Worm (Caenorhabditis elegans): Measurements from ENCODE around the gene ttr-20.
A peak's percentile ranks its signal among the peaks of the same experiment; 100 is the strongest.

Gene ttr-20

DNA sequence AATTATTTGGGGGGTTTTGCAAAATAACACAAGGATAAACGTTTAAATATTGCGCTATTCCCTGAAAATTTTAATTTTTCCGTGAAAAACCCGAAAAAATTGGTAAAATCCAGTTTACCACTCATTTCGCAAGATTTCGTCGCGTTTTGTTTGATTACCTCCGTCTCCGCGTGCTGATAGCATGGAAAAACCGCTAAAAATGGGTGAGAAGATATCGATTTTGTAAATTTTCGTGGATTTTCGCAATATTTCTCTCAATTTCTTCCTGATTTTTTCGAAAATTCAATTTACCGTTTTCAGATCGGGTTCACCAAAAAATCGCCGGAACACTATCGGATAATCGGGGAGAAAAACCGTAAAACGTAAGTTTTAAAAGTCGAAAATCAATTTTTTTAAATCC lies 1.2 kb downstream of the ttr-20 start, which contains the start of gene ama-1:
ama-1 (plus strand) TSS at position 301 of the 400 bp plus-strand sequence.
- TF ChIP-seq egl-44 (GFP tag; IDR thresholded peaks at IDR 0.05) (no peak), gei-17 (GFP tag; optimal IDR thresholded peaks at IDR 0.05) (no peak), cebp-1 (GFP tag; IDR thresholded peaks at IDR 0.05) (no peak), cebp-1 (tag; optimal IDR thresholded peaks at IDR 0.05) (peak; percentile 72), lsl-1 (GFP tag; optimal IDR thresholded peaks at IDR 0.05) (peak; percentile 2), nfya-2 (GFP tag; IDR thresholded peaks at IDR 0.05) (no peak)

DNA sequence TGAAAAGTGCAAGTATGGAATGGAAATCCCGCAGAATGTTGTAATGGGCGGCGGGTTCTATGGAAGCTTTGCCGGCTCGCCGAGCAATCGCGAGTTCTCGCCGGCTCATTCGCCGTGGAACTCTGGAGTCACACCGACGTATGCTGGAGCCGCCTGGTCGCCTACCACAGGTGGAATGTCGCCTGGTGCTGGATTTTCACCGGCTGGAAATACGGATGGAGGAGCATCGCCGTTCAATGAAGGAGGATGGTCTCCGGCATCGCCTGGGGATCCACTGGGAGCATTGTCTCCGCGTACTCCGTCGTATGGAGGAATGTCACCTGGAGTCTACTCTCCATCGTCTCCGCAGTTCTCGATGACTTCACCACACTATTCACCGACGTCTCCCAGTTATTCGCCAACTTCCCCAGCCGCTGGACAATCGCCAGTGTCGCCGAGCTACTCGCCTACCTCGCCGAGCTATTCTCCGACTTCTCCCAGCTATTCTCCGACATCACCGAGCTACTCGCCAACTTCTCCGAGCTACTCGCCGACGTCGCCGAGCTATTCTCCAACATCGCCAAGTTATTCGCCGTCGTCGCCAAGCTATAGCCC lies 8.5 kb downstream of the ttr-20 start:
- TF ChIP-seq ceh-40 (GFP tag; IDR thresholded peaks at IDR 0.05) = no peak
- no peak for TF ChIP-seq Y79H2A.3 (GFP tag; conservative IDR thresholded peaks at IDR 0.05)
- no peak for TF ChIP-seq dpl-1 (GFP tag; optimal IDR thresholded peaks at IDR 0.05)
- TF ChIP-seq sptf-2 (GFP tag; optimal IDR thresholded peaks at IDR 0.05) = peak; percentile 16
- TF ChIP-seq F57C9.4 (tag; optimal IDR thresholded peaks at IDR 0.05) = no peak
- TF ChIP-seq attf-3 (GFP tag; conservative IDR thresholded peaks at IDR 0.05) = no peak
- no peak for TF ChIP-seq nhr-27 (tag; optimal IDR thresholded peaks at IDR 0.05)
- TF ChIP-seq attf-5 (GFP tag; optimal IDR thresholded peaks at IDR 0.05) = no peak
- TF ChIP-seq lin-35 (GFP tag; optimal IDR thresholded peaks at IDR 0.05) = no peak
- no peak for TF ChIP-seq ztf-25 (GFP tag; IDR thresholded peaks at IDR 0.05)
- TF ChIP-seq zfh-2 (GFP tag; conservative IDR thresholded peaks at IDR 0.05) = peak; percentile 67
- TF ChIP-seq T07F8.4 (tag; optimal IDR thresholded peaks at IDR 0.05) = no peak
- no peak for TF ChIP-seq nfya-2 (GFP tag; IDR thresholded peaks at IDR 0.05)
- TF ChIP-seq Y53G8AR.9 (GFP tag; conservative IDR thresholded peaks at IDR 0.05) = no peak
- no peak for TF ChIP-seq lir-1 (GFP tag; conservative IDR thresholded peaks at IDR 0.05)
- no peak for TF ChIP-seq B0019.2 (GFP tag; conservative IDR thresholded peaks at IDR 0.05)
- TF ChIP-seq egrh-3 (GFP tag; IDR thresholded peaks at IDR 0.05) = peak; percentile 54; the same call in 1 of the 2 replicates
- TF ChIP-seq akir-1 (GFP tag; optimal IDR thresholded peaks at IDR 0.05) = no peak
- TF ChIP-seq bed-1 (GFP tag; IDR thresholded peaks at IDR 0.05) = no peak
- no peak for TF ChIP-seq ccch-3 (GFP tag; optimal IDR thresholded peaks at IDR 0.05)
- TF ChIP-seq nfyb-1 (GFP tag; IDR thresholded peaks at IDR 0.05) = no peak
- no peak for TF ChIP-seq snpc-1.3 (tag; optimal IDR thresholded peaks at IDR 0.05; ENCODE audit: insufficient read depth)
- TF ChIP-seq attf-6 (GFP tag; IDR thresholded peaks at IDR 0.05) = no peak

DNA sequence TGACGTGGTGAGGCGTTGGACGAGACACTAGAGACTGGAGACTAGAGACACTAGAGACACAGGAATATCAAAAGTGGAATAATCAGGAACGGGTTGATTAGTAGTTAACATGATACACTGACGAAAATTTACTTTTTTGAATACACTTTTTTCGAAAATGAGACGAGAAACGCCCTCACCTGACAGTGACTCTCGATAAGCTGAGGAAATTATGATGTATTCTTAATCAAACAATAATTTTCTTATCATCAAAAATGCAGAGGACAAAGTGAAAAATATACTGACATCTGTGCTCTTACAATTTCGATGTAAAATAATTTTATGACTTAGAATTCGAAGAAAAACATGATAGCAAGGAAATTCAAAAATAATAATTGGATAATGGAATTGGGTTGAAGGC lies 12.8 kb downstream of the ttr-20 start:
- TF ChIP-seq nhr-80 (tag; optimal IDR thresholded peaks at IDR 0.05) (peak; percentile 45), snpc-3.4 (tag; optimal IDR thresholded peaks at IDR 0.05) (no peak), dox-1 (GFP tag; IDR thresholded peaks at IDR 0.05) (0 out of 2 replicates have a peak, but pooled peaks have one; percentile 40), aptf-2 (GFP tag; conservative IDR thresholded peaks at IDR 0.05) (no peak), let-526 (GFP tag; IDR thresholded peaks at IDR 0.05) (no peak), athp-1 (tag; optimal IDR thresholded peaks at IDR 0.05) (no peak)

DNA sequence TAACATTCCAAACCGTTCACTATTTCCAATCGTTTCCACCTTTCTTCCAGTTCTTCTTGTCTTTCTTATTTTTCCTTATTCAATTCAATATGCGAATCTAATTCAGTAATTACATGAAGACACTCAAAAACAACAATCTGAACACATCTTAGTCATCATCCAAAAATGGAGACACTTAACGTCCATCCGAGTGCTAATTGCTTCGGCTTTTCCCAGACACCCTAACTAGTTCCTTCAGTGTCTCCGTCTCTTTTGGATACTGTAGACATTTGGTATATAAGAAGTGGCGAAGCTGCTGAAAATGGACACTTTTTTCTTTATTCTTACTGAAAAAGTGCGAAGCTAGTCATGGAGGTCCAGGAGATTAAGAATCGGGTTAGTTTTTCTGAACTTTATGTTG lies 16.4 kb downstream of the ttr-20 start, which contains the start of gene col-33:
col-33 (plus strand) TSS at position 301 of the 400 bp plus-strand sequence.
- TF ChIP-seq ZK185.1 (tag; optimal IDR thresholded peaks at IDR 0.05; ENCODE audit: poor library complexity, severe bottlenecking) (no peak), madf-10 (tag; optimal IDR thresholded peaks at IDR 0.05) (no peak), snpc-4 (GFP tag; optimal IDR thresholded peaks at IDR 0.05) (no peak), snpc-4 (tag; optimal IDR thresholded peaks at IDR 0.05) (no peak)
